Fruit fly (Drosophila melanogaster): ENCODE measurements around the gene CG13287.

dm6 chr3L:5873011-5873410 lies 9.1 kb upstream of the CG13287 start, which contains the start of gene CG18586:
- TF ChIP-seq D19A (tag; optimal IDR thresholded peaks at IDR 0.05) (no peak), CG6175 (GFP tag; IDR thresholded peaks at IDR 0.05) (no peak), CG7271 (tag; optimal IDR thresholded peaks at IDR 0.05) (no peak), Aef1 (GFP tag; IDR thresholded peaks at IDR 0.05) (no peak), lmd (GFP tag; IDR thresholded peaks at IDR 0.05) (no peak), CG18599 (GFP tag; optimal IDR thresholded peaks at IDR 0.05) (no peak), tio (GFP tag; optimal IDR thresholded peaks at IDR 0.05) (no peak), BEAF-32 (GFP tag; optimal IDR thresholded peaks at IDR 0.05) (no peak), CG8924 (tag; optimal IDR thresholded peaks at IDR 0.05) (no peak)

Data from whole organism, embryonic.